Fruit fly (Drosophila melanogaster) whole organism, embryonic: ENCODE results near the gene CG13028.

ENCODE experiments used
- Ada2b ChIP-seq: fragments of 200-800 bp; sonication (Bioruptor generic); IDR thresholded peaks from 2 replicates; pipeline ENCODE4 v1.3.6; 2022; ENCODE audit warnings: missing biosample characterization, missing genetic modification characterization
- Atf-2 ChIP-seq: fragments of 200-800 bp; sonication (Bioruptor generic); optimal IDR thresholded peaks from 2 replicates; lab custom pipeline; 2016; ENCODE audit warnings: missing biosample characterization, missing genetic modification characterization
- Bdp1 ChIP-seq: fragments of 200-800 bp; sonication (Bioruptor generic); optimal IDR thresholded peaks from 3 replicates; lab custom pipeline; 2016; ENCODE audit warnings: missing biosample characterization, missing genetic modification characterization
- CG1024 ChIP-seq: fragments of 200-800 bp; sonication (Bioruptor generic); IDR thresholded peaks from 2 replicates; pipeline ENCODE4 v1.3.6; 2022; ENCODE audit warnings: missing biosample characterization, missing genetic modification characterization
- CG10543 ChIP-seq: fragments of 200-800 bp; sonication (Bioruptor generic); optimal IDR thresholded peaks from 3 replicates; lab custom pipeline; 2017; ENCODE audit warnings: missing biosample characterization, mild to moderate bottlenecking, missing genetic modification characterization, moderate library complexity
- CG11085 ChIP-seq: fragments of 200-800 bp; sonication (Bioruptor generic); IDR thresholded peaks from 2 replicates; pipeline ENCODE4 v1.3.6; 2022; ENCODE audit warnings: missing biosample characterization, missing genetic modification characterization
- CG12219 ChIP-seq: fragments of 200-800 bp; sonication (Bioruptor generic); optimal IDR thresholded peaks from 3 replicates; lab custom pipeline; 2018; ENCODE audit warnings: missing biosample characterization, mild to moderate bottlenecking, missing genetic modification characterization
- CG15011 ChIP-seq: fragments of 200-800 bp; sonication (Bioruptor generic); optimal IDR thresholded peaks from 3 replicates; lab custom pipeline; 2018; ENCODE audit warnings: missing biosample characterization, mild to moderate bottlenecking, missing genetic modification characterization
- CG16863 ChIP-seq: fragments of 200-800 bp; sonication (Bioruptor generic); optimal IDR thresholded peaks from 3 replicates; lab custom pipeline; 2016; ENCODE audit warnings: missing biosample characterization, missing genetic modification characterization
- CG17385 ChIP-seq: fragments of 200-800 bp; sonication (Bioruptor generic); optimal IDR thresholded peaks from 3 replicates; lab custom pipeline; 2018; ENCODE audit warnings: missing biosample characterization, mild to moderate bottlenecking, missing genetic modification characterization
- CG3281 ChIP-seq: fragments of 200-800 bp; sonication (Bioruptor generic); optimal IDR thresholded peaks from 3 replicates; lab custom pipeline; 2017; ENCODE audit warnings: missing biosample characterization, mild to moderate bottlenecking, missing genetic modification characterization
- CG3847 ChIP-seq: fragments of 200-800 bp; sonication (Bioruptor generic); IDR thresholded peaks from 2 replicates; pipeline ENCODE4 v1.3.6; 2022; ENCODE audit warnings: missing biosample characterization, missing genetic modification characterization
- CG4360 ChIP-seq: fragments of 200-800 bp; sonication (Bioruptor generic); IDR thresholded peaks from 2 replicates; pipeline ENCODE4 v1.3.6; 2022; ENCODE audit warnings: missing biosample characterization, missing genetic modification characterization
- CG4617 ChIP-seq: fragments of 200-800 bp; sonication (Bioruptor generic); optimal IDR thresholded peaks from 3 replicates; lab custom pipeline; 2016; ENCODE audit warnings: missing biosample characterization, missing genetic modification characterization, borderline replicate concordance
- CG4730 ChIP-seq: fragments of 200-800 bp; sonication (Bioruptor generic); IDR thresholded peaks from 2 replicates; pipeline ENCODE4 v1.3.6; 2022; ENCODE audit warnings: missing biosample characterization, missing genetic modification characterization
- CG4820 ChIP-seq: fragments of 200-800 bp; sonication (Bioruptor generic); optimal IDR thresholded peaks from 3 replicates; lab custom pipeline; 2016; ENCODE audit warnings: missing biosample characterization, missing genetic modification characterization
- CG6654 ChIP-seq: fragments of 200-800 bp; sonication (Bioruptor generic); optimal IDR thresholded peaks from 2 replicates; lab custom pipeline; 2017; ENCODE audit warnings: missing biosample characterization, mild to moderate bottlenecking, missing genetic modification characterization
- CG6854 ChIP-seq: fragments of 200-800 bp; sonication (Bioruptor generic); optimal IDR thresholded peaks from 3 replicates; lab custom pipeline; 2017; ENCODE audit warnings: missing biosample characterization, mild to moderate bottlenecking, missing genetic modification characterization
- CG7357 ChIP-seq: fragments of 200-800 bp; sonication (Bioruptor generic); IDR thresholded peaks from 3 replicates; pipeline ENCODE4 v1.3.6; 2022; ENCODE audit warnings: missing biosample characterization, missing genetic modification characterization
- CG7556 ChIP-seq: fragments of 200-800 bp; sonication (Bioruptor generic); optimal IDR thresholded peaks from 2 replicates; lab custom pipeline; 2017; ENCODE audit warnings: missing biosample characterization, mild to moderate bottlenecking, missing genetic modification characterization
- CG8924 ChIP-seq: fragments of 200-800 bp; optimal IDR thresholded peaks from 3 replicates; lab custom pipeline; 2019; ENCODE audit warnings: missing biosample characterization, mild to moderate bottlenecking, missing genetic modification characterization, moderate library complexity
- CG9797 ChIP-seq: fragments of 200-800 bp; sonication (Bioruptor generic); optimal IDR thresholded peaks from 3 replicates; lab custom pipeline; 2018; ENCODE audit warnings: missing biosample characterization, mild to moderate bottlenecking, missing genetic modification characterization
- Dek ChIP-seq: fragments of 200-800 bp; sonication (Bioruptor generic); optimal IDR thresholded peaks from 3 replicates; lab custom pipeline; 2019; ENCODE audit warnings: missing biosample characterization, mild to moderate bottlenecking, missing genetic modification characterization, moderate library complexity
- Dref ChIP-seq: fragments of 200-800 bp; sonication (Bioruptor generic); IDR thresholded peaks from 2 replicates; pipeline ENCODE4 v1.3.6; 2022; ENCODE audit warnings: missing biosample characterization, missing genetic modification characterization
- Fer1 ChIP-seq: fragments of 200-800 bp; sonication (Bioruptor generic); optimal IDR thresholded peaks from 2 replicates; lab custom pipeline; 2017; ENCODE audit warnings: missing biosample characterization, mild to moderate bottlenecking, missing genetic modification characterization
- Hmr ChIP-seq: fragments of 200-800 bp; sonication (Bioruptor generic); optimal IDR thresholded peaks from 3 replicates; lab custom pipeline; 2017; ENCODE audit warnings: mild to moderate bottlenecking, missing biosample characterization, missing genetic modification reagents, missing genetic modification characterization
- MTF-1 ChIP-seq: fragments of 200-800 bp; sonication (Bioruptor generic); optimal IDR thresholded peaks from 2 replicates; lab custom pipeline; 2018; ENCODE audit warnings: missing biosample characterization, mild to moderate bottlenecking, missing genetic modification characterization, borderline replicate concordance
- Med ChIP-seq: fragments of 200-800 bp; sonication (Bioruptor generic); peaks from one replicate; lab custom pipeline; 2016; ENCODE audit warnings: missing biosample characterization, missing genetic modification characterization, mild to moderate bottlenecking, inconsistent platforms, moderate library complexity
- Sry-δ ChIP-seq: fragments of 200-800 bp; sonication (Bioruptor generic); optimal IDR thresholded peaks from 2 replicates; lab custom pipeline; 2016; ENCODE audit warnings: missing biosample characterization, missing genetic modification characterization
- abd-A ChIP-seq: fragments of 200-800 bp; sonication (Bioruptor generic); optimal IDR thresholded peaks from 3 replicates; lab custom pipeline; 2019; ENCODE audit warnings: missing biosample characterization, mild to moderate bottlenecking, missing genetic modification characterization, moderate library complexity
- al ChIP-seq: fragments of 200-800 bp; sonication (Bioruptor generic); IDR thresholded peaks from 2 replicates; pipeline ENCODE4 v1.3.6; 2022; ENCODE audit warnings: missing biosample characterization, missing genetic modification characterization
- az2 ChIP-seq: fragments of 200-800 bp; sonication (Bioruptor generic); optimal IDR thresholded peaks from 3 replicates; lab custom pipeline; 2016; ENCODE audit warnings: missing biosample characterization, missing genetic modification characterization
- dimm ChIP-seq: fragments of 200-800 bp; sonication (Bioruptor generic); IDR thresholded peaks from 2 replicates; pipeline ENCODE4 v1.3.6; 2022; ENCODE audit warnings: missing biosample characterization, missing genetic modification characterization
- en ChIP-seq: fragments of 200-800 bp; sonication (Bioruptor generic); optimal IDR thresholded peaks from 2 replicates; lab custom pipeline; 2016; ENCODE audit warnings: missing biosample characterization, missing genetic modification characterization
- eve ChIP-seq, 2 experiments: fragments of >200 bp; optimal IDR thresholded peaks; 2 replicates each; lab custom pipeline; 2017; ENCODE audit warnings: missing biosample characterization in 2 of 2, missing genetic modification characterization in 2 of 2
- ewg ChIP-seq: fragments of 200-800 bp; sonication (Bioruptor generic); optimal IDR thresholded peaks from 3 replicates; lab custom pipeline; 2017; ENCODE audit warnings: mild to moderate bottlenecking, missing biosample characterization, missing genetic modification reagents, missing genetic modification characterization
- gt ChIP-seq: fragments of 200-800 bp; sonication (Bioruptor generic); IDR thresholded peaks from 2 replicates; pipeline ENCODE4 v1.3.6; 2022; ENCODE audit warnings: missing biosample characterization, missing genetic modification characterization
- inv ChIP-seq: fragments of 200-800 bp; sonication (Bioruptor generic); IDR thresholded peaks from 2 replicates; pipeline ENCODE4 v1.3.6; 2022; ENCODE audit warnings: missing biosample characterization, missing genetic modification characterization; ENCODE audit not compliant: partially characterized antibody
- kay ChIP-seq: fragments of 200-800 bp; sonication (Bioruptor generic); optimal IDR thresholded peaks from 2 replicates; lab custom pipeline; 2016; ENCODE audit warnings: missing biosample characterization, missing genetic modification characterization
- klu ChIP-seq: fragments of 200-800 bp; sonication (Bioruptor generic); IDR thresholded peaks from 2 replicates; pipeline ENCODE4 v1.3.6; 2022; ENCODE audit warnings: missing biosample characterization, missing genetic modification characterization
- kni ChIP-seq: fragments of 200-800 bp; sonication (Bioruptor generic); optimal IDR thresholded peaks from 3 replicates; lab custom pipeline; 2017; ENCODE audit warnings: mild to moderate bottlenecking, missing biosample characterization, missing genetic modification reagents, missing genetic modification characterization
- row ChIP-seq: fragments of 200-800 bp; sonication (Bioruptor generic); IDR thresholded peaks from 3 replicates; pipeline ENCODE4 v1.3.6; 2022; ENCODE audit warnings: missing biosample characterization, missing genetic modification characterization
- sens ChIP-seq: fragments of 200-800 bp; sonication (Bioruptor generic); peaks from one replicate; lab custom pipeline; 2016; ENCODE audit warnings: missing biosample characterization, missing genetic modification characterization
- slp2 ChIP-seq: fragments of 200-800 bp; sonication (Bioruptor generic); optimal IDR thresholded peaks from 2 replicates; lab custom pipeline; 2016; ENCODE audit warnings: missing biosample characterization, missing genetic modification characterization
- so ChIP-seq: fragments of 200-800 bp; sonication (Bioruptor generic); IDR thresholded peaks from 3 replicates; pipeline ENCODE4 v1.3.6; 2022; ENCODE audit warnings: missing biosample characterization, missing genetic modification characterization
- stc ChIP-seq: fragments of 200-800 bp; sonication (Bioruptor generic); IDR thresholded peaks from 2 replicates; pipeline ENCODE4 v1.3.6; 2022; ENCODE audit warnings: missing biosample characterization, missing genetic modification characterization
- vfl ChIP-seq: fragments of 200-800 bp; sonication (Bioruptor generic); optimal IDR thresholded peaks from 2 replicates; lab custom pipeline; 2016; ENCODE audit warnings: missing biosample characterization, missing genetic modification characterization
- vnd ChIP-seq: fragments of 200-800 bp; sonication (Bioruptor generic); IDR thresholded peaks from 3 replicates; pipeline ENCODE4 v1.3.6; 2022; ENCODE audit warnings: missing biosample characterization, missing genetic modification characterization; ENCODE audit not compliant: partially characterized antibody
- wor ChIP-seq: fragments of 200-800 bp; sonication (Bioruptor generic); IDR thresholded peaks from 2 replicates; pipeline ENCODE4 v1.3.6; 2022; ENCODE audit warnings: missing biosample characterization, missing genetic modification characterization
- zf30C ChIP-seq: fragments of 200-800 bp; sonication (Bioruptor generic); optimal IDR thresholded peaks from 3 replicates; lab custom pipeline; 2018; ENCODE audit warnings: missing biosample characterization, mild to moderate bottlenecking, missing genetic modification characterization

Gene CG13028

DNA sequence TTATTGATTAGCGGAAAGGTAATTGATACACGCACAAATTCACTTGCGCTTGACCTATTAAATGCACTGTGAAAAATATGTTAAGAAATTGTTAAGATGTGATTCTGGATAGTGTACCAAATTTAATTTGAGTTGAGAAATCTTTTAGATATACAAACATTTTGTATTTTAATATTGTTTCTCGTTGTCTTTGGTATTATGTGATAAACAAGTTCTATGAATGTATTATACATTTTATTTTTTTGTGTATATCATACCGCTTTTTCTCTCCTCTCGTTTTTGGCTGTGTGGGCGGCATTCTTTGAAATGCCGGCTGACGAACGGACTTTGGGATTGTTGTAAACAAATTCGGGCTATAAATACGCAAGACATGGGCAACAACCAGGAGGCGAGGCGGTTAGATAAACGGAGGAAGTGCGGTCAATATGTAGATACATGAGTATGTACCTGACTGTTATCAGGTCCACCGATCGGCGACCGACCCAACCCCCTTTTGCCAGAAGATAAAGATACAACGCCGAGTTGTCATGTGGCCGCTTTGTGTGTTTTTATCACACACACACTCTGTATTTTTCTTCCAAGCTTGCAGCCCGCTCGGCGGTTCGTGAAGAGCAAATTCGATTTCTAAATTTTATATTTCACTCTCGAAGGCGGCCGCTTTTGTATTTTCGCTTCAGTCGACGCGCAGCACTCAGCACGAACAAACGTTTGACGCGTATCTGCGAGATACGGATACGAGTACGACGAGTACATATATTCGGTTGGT lies 33.9 kb downstream of the CG13028 start (continued):
- TF ChIP-seq CG6654 (GFP tag; lab: Kevin White, UChicago): peak; percentile 6
- peak; percentile 69 for TF ChIP-seq al (GFP tag; lab: Robert Waterston, UW)
- TF ChIP-seq slp2 (GFP tag; lab: Kevin White, UChicago): peak; percentile 73
- TF ChIP-seq vfl (GFP tag; lab: Kevin White, UChicago): no peak
- TF ChIP-seq Sry-δ (GFP tag; lab: Kevin White, UChicago): peak; percentile 5
- TF ChIP-seq stc (GFP tag; lab: Robert Waterston, UW): peak; percentile 74
- no peak; the same call in 1 of the 2 replicates for TF ChIP-seq klu
- peak; percentile 21 for TF ChIP-seq Bdp1 (GFP tag; lab: Kevin White, UChicago)
- TF ChIP-seq CG7556 (GFP tag; lab: Kevin White, UChicago): peak; percentile 50
- peak; percentile 55 for TF ChIP-seq CG4730 (GFP tag; lab: Robert Waterston, UW)
- TF ChIP-seq Atf-2 (GFP tag; lab: Kevin White, UChicago): peak; percentile 25
- TF ChIP-seq MTF-1 (GFP tag; lab: Kevin White, UChicago): peak; percentile 51
- TF ChIP-seq row (GFP tag; lab: Robert Waterston, UW): peak; percentile 80
- TF ChIP-seq Dref (GFP tag; lab: Robert Waterston, UW): 0 out of 2 replicates have a peak, but pooled peaks have one; percentile 6
- TF ChIP-seq CG16863 (GFP tag; lab: Kevin White, UChicago): peak; percentile 39
- TF ChIP-seq inv (GFP tag; lab: Robert Waterston, UW): no peak
- TF ChIP-seq CG6854 (GFP tag; lab: Kevin White, UChicago): no peak
- no peak for TF ChIP-seq CG9797 (GFP tag; lab: Kevin White, UChicago)
- peak; percentile 82 for TF ChIP-seq CG3281
- peak; percentile 75 for TF ChIP-seq CG17385
- peak; percentile 63 for TF ChIP-seq CG3847
- TF ChIP-seq zf30C (GFP tag; lab: Kevin White, UChicago): peak; percentile 62
- TF ChIP-seq CG11085: peak; percentile 53; the same call in 1 of the 2 replicates
- peak; percentile 62 for TF ChIP-seq az2 (GFP tag; lab: Kevin White, UChicago)
- TF ChIP-seq dimm (GFP tag; lab: Robert Waterston, UW): no peak
- TF ChIP-seq abd-A: no peak
- peak; percentile 83 for TF ChIP-seq Med (GFP tag; lab: Kevin White, UChicago)
- peak; percentile 95 for TF ChIP-seq sens
- peak; percentile 51; the same call in 1 of the 2 replicates for TF ChIP-seq wor (GFP tag; lab: Robert Waterston, UW)
- TF ChIP-seq so (GFP tag; lab: Robert Waterston, UW): peak; percentile 57; the same call in 2 of the 3 replicates
- peak; percentile 66; the same call in 2 of the 3 replicates for TF ChIP-seq CG7357 (GFP tag; lab: Robert Waterston, UW)
- TF ChIP-seq CG4360: no peak
- TF ChIP-seq CG8924: peak; percentile 85
- no peak for TF ChIP-seq kni (GFP tag; lab: Kevin White, UChicago)
- peak in 1 of 2 experiments; percentile 90 for TF ChIP-seq eve (GFP tag; optimal IDR thresholded peaks at IDR 0.05; lab: Kevin White, UChicago)
- TF ChIP-seq vnd (GFP tag; lab: Robert Waterston, UW): no peak
- TF ChIP-seq Fer1 (GFP tag; lab: Kevin White, UChicago): peak; percentile 69
- peak; percentile 57 for TF ChIP-seq ewg (GFP tag; lab: Kevin White, UChicago)
- peak; percentile 53 for TF ChIP-seq CG12219 (GFP tag; lab: Kevin White, UChicago)
- TF ChIP-seq CG1024 (GFP tag; lab: Robert Waterston, UW): peak; percentile 44; the same call in 1 of the 2 replicates
- TF ChIP-seq CG4617 (GFP tag; lab: Kevin White, UChicago): no peak
- TF ChIP-seq en (GFP tag; lab: Kevin White, UChicago): no peak
- peak; percentile 76 for TF ChIP-seq CG15011 (GFP tag; lab: Kevin White, UChicago)
- TF ChIP-seq CG4820 (GFP tag; lab: Kevin White, UChicago): peak; percentile 51
- TF ChIP-seq CG10543 (GFP tag; lab: Kevin White, UChicago): peak; percentile 61
- no peak for TF ChIP-seq gt (GFP tag; lab: Robert Waterston, UW)
- no peak for TF ChIP-seq kay (GFP tag; lab: Kevin White, UChicago)
- TF ChIP-seq Ada2b (GFP tag; lab: Robert Waterston, UW): peak; percentile 83
- peak; percentile 51 for TF ChIP-seq Hmr
- TF ChIP-seq Dek (tag; lab: Kevin White, UChicago): peak; percentile 62
